Worm (Caenorhabditis elegans) whole organism, L3 larva: ENCODE measurements around the gene hog-1.

Experiments
- R02D3.7 ChIP-seq: fragments of 150-350 bp; optimal IDR thresholded peaks from 2 replicates; lab custom pipeline; 2014; ENCODE audit warnings: missing biosample characterization, missing genetic modification characterization
- ama-1 ChIP-seq: fragments of 150-350 bp; optimal IDR thresholded peaks from 2 replicates; lab custom pipeline; 2018
- ceh-16 ChIP-seq: sonication (generic microtip); optimal IDR thresholded peaks from 2 replicates; lab custom pipeline; 2017; ENCODE audit warnings: missing biosample characterization, missing genetic modification characterization
- pha-4 ChIP-seq: fragments of 150-350 bp; optimal IDR thresholded peaks from 2 replicates; lab custom pipeline; 2014; ENCODE audit warnings: missing biosample characterization, missing genetic modification reagents, missing genetic modification characterization
- pqm-1 ChIP-seq: fragments of 150-350 bp; optimal IDR thresholded peaks from 2 replicates; lab custom pipeline; 2017; ENCODE audit warnings: missing biosample characterization, missing genetic modification characterization, inconsistent platforms
- unc-62 ChIP-seq: fragments of 150-350 bp; sonication (generic microtip); optimal IDR thresholded peaks from 4 replicates; lab custom pipeline; 2014; ENCODE audit warnings: missing biosample characterization, missing genetic modification reagents, missing genetic modification characterization
- ztf-11 ChIP-seq: fragments of 150-350 bp; optimal IDR thresholded peaks from 2 replicates; lab custom pipeline; 2014; ENCODE audit warnings: missing biosample characterization, missing genetic modification characterization

- TF ChIP-seq ztf-11 (tag; lab: Kevin White, UChicago) = no peak
- TF ChIP-seq pqm-1 (tag; lab: Kevin White, UChicago) = no peak
- TF ChIP-seq ceh-16 = no peak
- TF ChIP-seq ama-1 = no peak
- TF ChIP-seq unc-62 (GFP tag; lab: Kevin White, UChicago) = no peak
- no peak for TF ChIP-seq R02D3.7
- no peak for TF ChIP-seq pha-4 (tag; lab: Kevin White, UChicago)
Observed at ce11 chrX:5877039-5877438, 23.0 kb upstream of the hog-1 start.
